Fruit fly (Drosophila melanogaster) whole organism, wandering third instar larva: ENCODE results near the gene CG11598.

Experiments used
- foxo ChIP-seq, 2 experiments: fragments of 200-800 bp; sonication (Bioruptor generic); optimal IDR thresholded peaks; 2 replicates in 1 of 2; 3 replicates in 1 of 2; lab custom pipeline; 2016 to 2017; ENCODE audit warnings: missing biosample characterization in 2 of 2, missing genetic modification characterization in 2 of 2
- jim ChIP-seq: fragments of 175-275, 200-325 bp; sonication (Bioruptor generic); optimal IDR thresholded peaks from 2 replicates; lab custom pipeline; 2016; ENCODE audit warnings: missing biosample characterization, mild to moderate bottlenecking, missing genetic modification characterization

dm6 chr3R:12642051-12642532 lies 7.4 kb downstream of the CG11598 start, which contains the start of gene CG6753:
- TF ChIP-seq jim (GFP tag; lab: Kevin White, UChicago) (no peak), foxo (GFP tag; optimal IDR thresholded peaks at IDR 0.05; lab: Kevin White, UChicago) (no peak)
